Fruit fly (Drosophila melanogaster) whole organism, embryonic: ENCODE results near the gene CG10431.

Experiments used
- Adf1 ChIP-seq: fragments of 200-800 bp; sonication (Bioruptor generic); IDR thresholded peaks from 2 replicates; pipeline ENCODE4 v1.3.6; 2022; ENCODE audit warnings: missing biosample characterization, missing genetic modification characterization
- CG10366 ChIP-seq: fragments of 200-800 bp; sonication (Bioruptor generic); IDR thresholded peaks from 2 replicates; pipeline ENCODE4 v1.3.6; 2022; ENCODE audit warnings: missing biosample characterization, missing genetic modification characterization
- CG10979 ChIP-seq: fragments of 200-800 bp; sonication (Bioruptor generic); optimal IDR thresholded peaks from 2 replicates; lab custom pipeline; 2018; ENCODE audit warnings: missing biosample characterization, mild to moderate bottlenecking, missing genetic modification characterization, moderate library complexity
- CG11696 ChIP-seq: fragments of 200-800 bp; sonication (Bioruptor generic); IDR thresholded peaks from 2 replicates; pipeline ENCODE4 v1.3.6; 2022; ENCODE audit warnings: missing biosample characterization, missing genetic modification characterization
- CG12104 ChIP-seq: fragments of 200-800 bp; sonication (Bioruptor generic); optimal IDR thresholded peaks from 3 replicates; lab custom pipeline; 2016; ENCODE audit warnings: missing biosample characterization, missing genetic modification characterization
- CG14441 ChIP-seq: fragments of 200-800 bp; sonication (Bioruptor generic); IDR thresholded peaks from 2 replicates; pipeline ENCODE4 v1.3.6; 2022; ENCODE audit warnings: missing biosample characterization, missing genetic modification characterization
- CG14860 ChIP-seq: fragments of 200-800 bp; sonication (Bioruptor generic); IDR thresholded peaks from 3 replicates; pipeline ENCODE4 v1.3.6; 2022; ENCODE audit warnings: missing biosample characterization, missing genetic modification characterization; ENCODE audit not compliant: partially characterized antibody
- CG16779 ChIP-seq: fragments of 200-800 bp; sonication (Bioruptor generic); IDR thresholded peaks from 2 replicates; pipeline ENCODE4 v1.3.6; 2022; ENCODE audit warnings: missing biosample characterization, missing genetic modification characterization
- CG17361 ChIP-seq: fragments of 200-800 bp; sonication (Bioruptor generic); IDR thresholded peaks from 3 replicates; pipeline ENCODE4 v1.3.6; 2022; ENCODE audit warnings: missing biosample characterization, missing genetic modification characterization
- CG17912 ChIP-seq: fragments of 200-800 bp; sonication (Bioruptor generic); optimal IDR thresholded peaks from 2 replicates; lab custom pipeline; 2018; ENCODE audit warnings: missing biosample characterization, mild to moderate bottlenecking, missing genetic modification characterization
- CG1832 ChIP-seq: fragments of 200-800 bp; sonication (Bioruptor generic); optimal IDR thresholded peaks from 2 replicates; lab custom pipeline; 2017; ENCODE audit warnings: missing biosample characterization, mild to moderate bottlenecking, missing genetic modification characterization, inconsistent platforms
- CG18764 ChIP-seq: fragments of 200-800 bp; sonication (Bioruptor generic); optimal IDR thresholded peaks from 3 replicates; lab custom pipeline; 2016; ENCODE audit warnings: missing biosample characterization, missing genetic modification characterization
- CG2116 ChIP-seq: fragments of 200-800 bp; sonication (Bioruptor generic); optimal IDR thresholded peaks from 3 replicates; lab custom pipeline; 2018; ENCODE audit warnings: missing biosample characterization, mild to moderate bottlenecking, missing genetic modification characterization
- CG2202 ChIP-seq: fragments of 200-800 bp; sonication (Bioruptor generic); optimal IDR thresholded peaks from 2 replicates; lab custom pipeline; 2018; ENCODE audit warnings: missing biosample characterization, mild to moderate bottlenecking, missing genetic modification characterization
- CG31388 ChIP-seq: fragments of 200-800 bp; sonication (Bioruptor generic); optimal IDR thresholded peaks from 2 replicates; lab custom pipeline; 2016; ENCODE audit warnings: missing biosample characterization, missing genetic modification characterization
- CG34376 ChIP-seq: fragments of 200-800 bp; sonication (Bioruptor generic); optimal IDR thresholded peaks from 2 replicates; lab custom pipeline; 2018; ENCODE audit warnings: missing biosample characterization, mild to moderate bottlenecking, missing genetic modification characterization
- CG4820 ChIP-seq: fragments of 200-800 bp; sonication (Bioruptor generic); optimal IDR thresholded peaks from 3 replicates; lab custom pipeline; 2016; ENCODE audit warnings: missing biosample characterization, missing genetic modification characterization
- CG7271 ChIP-seq: fragments of 200-800 bp; sonication (Bioruptor generic); optimal IDR thresholded peaks from 2 replicates; lab custom pipeline; 2018; ENCODE audit warnings: missing biosample characterization, mild to moderate bottlenecking, missing genetic modification characterization, moderate library complexity
- CG7786 ChIP-seq: fragments of 200-800 bp; sonication (Bioruptor generic); optimal IDR thresholded peaks from 2 replicates; lab custom pipeline; 2016; ENCODE audit warnings: missing biosample characterization, missing genetic modification characterization
- CG9215 ChIP-seq: fragments of 200-800 bp; sonication (Bioruptor generic); IDR thresholded peaks from 2 replicates; pipeline ENCODE4 v1.3.6; 2022; ENCODE audit warnings: missing biosample characterization, missing genetic modification characterization
- CG9727 ChIP-seq: fragments of 200-800 bp; sonication (Bioruptor generic); optimal IDR thresholded peaks from 3 replicates; lab custom pipeline; 2017; ENCODE audit warnings: missing biosample characterization, mild to moderate bottlenecking, missing genetic modification characterization
- CG9932 ChIP-seq: fragments of 200-800 bp; sonication (Bioruptor generic); IDR thresholded peaks from 2 replicates; pipeline ENCODE4 v1.3.6; 2022; ENCODE audit warnings: missing biosample characterization, missing genetic modification characterization
- Chrac-16 ChIP-seq: fragments of 200-800 bp; sonication (Bioruptor generic); optimal IDR thresholded peaks from 3 replicates; lab custom pipeline; 2016; ENCODE audit warnings: missing biosample characterization, missing genetic modification characterization
- D19A ChIP-seq: fragments of 200-800 bp; optimal IDR thresholded peaks from 3 replicates; lab custom pipeline; 2019; ENCODE audit warnings: missing biosample characterization, mild to moderate bottlenecking, missing genetic modification characterization, moderate library complexity
- Dek ChIP-seq: fragments of 200-800 bp; sonication (Bioruptor generic); optimal IDR thresholded peaks from 3 replicates; lab custom pipeline; 2019; ENCODE audit warnings: missing biosample characterization, mild to moderate bottlenecking, missing genetic modification characterization, moderate library complexity
- Dp ChIP-seq: fragments of 200-800 bp; sonication (Bioruptor generic); optimal IDR thresholded peaks from 2 replicates; lab custom pipeline; 2018; ENCODE audit warnings: missing biosample characterization, mild to moderate bottlenecking, missing genetic modification characterization, moderate library complexity
- H15 ChIP-seq: fragments of 200-800 bp; sonication (Bioruptor generic); IDR thresholded peaks from 3 replicates; pipeline ENCODE4 v1.3.6; 2022; ENCODE audit warnings: missing biosample characterization, missing genetic modification characterization
- Hmr ChIP-seq: fragments of 200-800 bp; sonication (Bioruptor generic); optimal IDR thresholded peaks from 3 replicates; lab custom pipeline; 2017; ENCODE audit warnings: mild to moderate bottlenecking, missing biosample characterization, missing genetic modification reagents, missing genetic modification characterization
- Hsf ChIP-seq: fragments of 200-800 bp; sonication (Bioruptor generic); optimal IDR thresholded peaks from 3 replicates; lab custom pipeline; 2016; ENCODE audit warnings: missing biosample characterization, missing genetic modification characterization
- Kr ChIP-seq: fragments of 200-800 bp; sonication (Bioruptor generic); optimal IDR thresholded peaks from 2 replicates; lab custom pipeline; 2017; ENCODE audit warnings: missing biosample characterization, mild to moderate bottlenecking, missing genetic modification characterization
- Myb ChIP-seq: fragments of 200-800 bp; sonication (Bioruptor generic); optimal IDR thresholded peaks from 2 replicates; lab custom pipeline; 2016; ENCODE audit warnings: missing biosample characterization, missing genetic modification characterization
- NC2β ChIP-seq: fragments of 200-800 bp; sonication (Bioruptor generic); optimal IDR thresholded peaks from 2 replicates; lab custom pipeline; 2016; ENCODE audit warnings: missing biosample characterization, missing genetic modification characterization
- Neu2 ChIP-seq: fragments of 200-800 bp; sonication (Bioruptor generic); optimal IDR thresholded peaks from 3 replicates; lab custom pipeline; 2016; ENCODE audit warnings: missing biosample characterization, missing genetic modification characterization, borderline replicate concordance
- Side ChIP-seq: fragments of 200-800 bp; sonication (Bioruptor generic); optimal IDR thresholded peaks from 2 replicates; lab custom pipeline; 2016; ENCODE audit warnings: missing biosample characterization, missing genetic modification characterization
- bab2 ChIP-seq: fragments of 200-800 bp; sonication (Bioruptor generic); optimal IDR thresholded peaks from 2 replicates; lab custom pipeline; 2016; ENCODE audit warnings: missing biosample characterization, missing genetic modification characterization
- bigmax ChIP-seq: fragments of 200-800 bp; sonication (Bioruptor generic); optimal IDR thresholded peaks from 2 replicates; lab custom pipeline; 2018; ENCODE audit warnings: missing biosample characterization, mild to moderate bottlenecking, missing genetic modification characterization
- chif ChIP-seq, 2 experiments: fragments of 200-800 bp; sonication (Bioruptor generic); optimal IDR thresholded peaks; 3 replicates each; lab custom pipeline; 2016; ENCODE audit warnings: missing biosample characterization in 2 of 2, missing genetic modification characterization in 2 of 2
- croc ChIP-seq: fragments of 200-800 bp; sonication (Bioruptor generic); conservative IDR thresholded peaks from 3 replicates; pipeline ENCODE4 v1.3.6; 2022; ENCODE audit warnings: missing biosample characterization, missing genetic modification characterization
- cwo ChIP-seq: fragments of 200-800 bp; sonication (Bioruptor generic); optimal IDR thresholded peaks from 3 replicates; lab custom pipeline; 2017; ENCODE audit warnings: missing biosample characterization, missing genetic modification characterization, mild to moderate bottlenecking, moderate library complexity, missing genetic modification reagents
- dan ChIP-seq: fragments of 200-800 bp; sonication (Bioruptor generic); IDR thresholded peaks from 2 replicates; pipeline ENCODE4 v1.3.6; 2022; ENCODE audit warnings: missing biosample characterization, missing genetic modification characterization
- dysf ChIP-seq: fragments of 200-800 bp; sonication (Bioruptor generic); IDR thresholded peaks from 3 replicates; pipeline ENCODE4 v1.3.6; 2022; ENCODE audit warnings: missing biosample characterization, missing genetic modification characterization
- eyg ChIP-seq: fragments of 200-800 bp; sonication (Bioruptor generic); optimal IDR thresholded peaks from 3 replicates; lab custom pipeline; 2016; ENCODE audit warnings: missing biosample characterization, missing genetic modification characterization
- gce ChIP-seq: fragments of 200-800 bp; sonication (Bioruptor generic); IDR thresholded peaks from 3 replicates; pipeline ENCODE4 v1.3.6; 2022; ENCODE audit warnings: missing biosample characterization, missing genetic modification characterization
- otp ChIP-seq: fragments of 200-800 bp; sonication (Bioruptor generic); IDR thresholded peaks from 3 replicates; pipeline ENCODE4, ENCODE4 v1.3.6; 2022; ENCODE audit warnings: missing biosample characterization, missing genetic modification characterization
- p53 ChIP-seq: fragments of 200-800 bp; sonication (Bioruptor generic); optimal IDR thresholded peaks from 2 replicates; lab custom pipeline; 2016; ENCODE audit warnings: missing biosample characterization, missing genetic modification characterization
- ranshi ChIP-seq: fragments of 200-800 bp; sonication (Bioruptor generic); IDR thresholded peaks from 2 replicates; pipeline ENCODE4 v1.3.6; 2022; ENCODE audit warnings: missing biosample characterization, missing genetic modification characterization
- ro ChIP-seq: fragments of 200-800 bp; sonication (Bioruptor generic); IDR thresholded peaks from 2 replicates; pipeline ENCODE4 v1.3.6; 2022; ENCODE audit warnings: missing biosample characterization, missing genetic modification characterization
- slbo ChIP-seq: fragments of 200-800 bp; sonication (Bioruptor generic); IDR thresholded peaks from 2 replicates; pipeline ENCODE4 v1.3.6; 2022; ENCODE audit warnings: missing biosample characterization, missing genetic modification characterization
- toy ChIP-seq: fragments of 200-800 bp; sonication (Bioruptor generic); IDR thresholded peaks from 2 replicates; pipeline ENCODE4 v1.3.6; 2022; ENCODE audit warnings: missing biosample characterization, missing genetic modification characterization
- trem ChIP-seq: fragments of 200-800 bp; optimal IDR thresholded peaks from 3 replicates; lab custom pipeline; 2019; ENCODE audit warnings: missing biosample characterization, mild to moderate bottlenecking, missing genetic modification characterization, moderate library complexity
- usp ChIP-seq: fragments of >200 bp; optimal IDR thresholded peaks from 2 replicates; lab custom pipeline; 2017; ENCODE audit warnings: missing biosample characterization, missing genetic modification characterization
- wek ChIP-seq: fragments of 200-800 bp; sonication (Bioruptor generic); optimal IDR thresholded peaks from 3 replicates; lab custom pipeline; 2018; ENCODE audit warnings: missing biosample characterization, mild to moderate bottlenecking, missing genetic modification characterization, moderate library complexity
- zen2 ChIP-seq: fragments of 200-800 bp; sonication (Bioruptor generic); IDR thresholded peaks from 3 replicates; pipeline ENCODE4 v1.3.6; 2022; ENCODE audit warnings: missing biosample characterization, missing genetic modification characterization; ENCODE audit not compliant: partially characterized antibody

CG10431 gene

DNA sequence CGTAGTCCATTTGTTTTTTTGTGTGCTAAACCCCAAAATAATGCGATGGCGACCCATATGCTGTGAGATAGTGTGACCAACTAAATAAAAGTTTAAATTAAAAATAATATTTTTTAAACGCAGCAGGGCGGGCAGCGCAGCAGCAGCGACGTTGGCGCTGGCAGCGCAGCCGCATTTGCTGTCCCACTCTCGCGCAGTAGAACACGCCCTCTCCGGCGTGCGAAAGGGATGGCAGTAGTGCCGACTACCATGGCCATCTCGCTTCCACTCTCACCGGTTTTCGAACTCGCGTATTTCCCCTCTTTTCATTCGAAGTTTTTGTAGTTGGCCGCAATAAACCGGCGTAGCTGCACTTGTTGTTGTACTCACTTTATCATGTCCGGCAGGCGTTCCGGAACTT, 38.5 kb upstream of the CG10431 start (continued):
- TF ChIP-seq dan (GFP tag; lab: Robert Waterston, UW) = no peak
- no peak for TF ChIP-seq CG14441 (GFP tag; lab: Robert Waterston, UW)
- no peak for TF ChIP-seq wek
- no peak for TF ChIP-seq Dp (GFP tag; lab: Kevin White, UChicago)
- TF ChIP-seq CG18764 (GFP tag; lab: Kevin White, UChicago) = no peak
- TF ChIP-seq CG10366 (GFP tag; lab: Robert Waterston, UW) = no peak
- TF ChIP-seq CG16779 (GFP tag; lab: Robert Waterston, UW) = no peak
- TF ChIP-seq CG14860 (GFP tag; lab: Robert Waterston, UW) = peak; percentile 51; the same call in 2 of the 3 replicates
- TF ChIP-seq CG34376 (GFP tag; lab: Kevin White, UChicago) = no peak
- no peak for TF ChIP-seq Side (GFP tag; lab: Kevin White, UChicago)
- TF ChIP-seq Kr (GFP tag; lab: Kevin White, UChicago) = no peak
- no peak for TF ChIP-seq gce (GFP tag; lab: Robert Waterston, UW)
- no peak for TF ChIP-seq toy (GFP tag; lab: Robert Waterston, UW)
- TF ChIP-seq CG17912 (GFP tag; lab: Kevin White, UChicago) = no peak
- TF ChIP-seq dysf (GFP tag; lab: Robert Waterston, UW) = no peak
- no peak for TF ChIP-seq Chrac-16 (GFP tag; lab: Kevin White, UChicago)
- no peak for TF ChIP-seq CG7786 (GFP tag; lab: Kevin White, UChicago)
- no peak for TF ChIP-seq zen2 (GFP tag; lab: Robert Waterston, UW)
- no peak for TF ChIP-seq CG4820 (GFP tag; lab: Kevin White, UChicago)
- no peak for TF ChIP-seq usp (GFP tag; lab: Kevin White, UChicago)
- no peak for TF ChIP-seq bigmax (GFP tag; lab: Kevin White, UChicago)
- no peak for TF ChIP-seq CG12104 (GFP tag; lab: Kevin White, UChicago)
- peak; percentile 99 for TF ChIP-seq CG1832 (GFP tag; lab: Kevin White, UChicago)
- TF ChIP-seq p53 = no peak
- no peak for TF ChIP-seq CG9215
- TF ChIP-seq CG7271 = no peak
- no peak for TF ChIP-seq CG9727
- no peak for TF ChIP-seq croc (GFP tag; lab: Robert Waterston, UW)
- TF ChIP-seq ranshi (GFP tag; lab: Robert Waterston, UW) = no peak
- no peak for TF ChIP-seq D19A (tag; lab: Kevin White, UChicago)
- TF ChIP-seq eyg (GFP tag; lab: Kevin White, UChicago) = no peak
- no peak for TF ChIP-seq Dek (tag; lab: Kevin White, UChicago)
- TF ChIP-seq bab2 (GFP tag; lab: Kevin White, UChicago) = no peak
- no peak for TF ChIP-seq Hmr (GFP tag; lab: Kevin White, UChicago)
- TF ChIP-seq slbo (GFP tag; lab: Robert Waterston, UW) = no peak
- no peak for TF ChIP-seq NC2β (GFP tag; lab: Kevin White, UChicago)
- TF ChIP-seq CG31388 = no peak
- TF ChIP-seq CG11696 = no peak
- no peak for TF ChIP-seq CG9932 (GFP tag; lab: Robert Waterston, UW)
- TF ChIP-seq Myb (GFP tag; lab: Kevin White, UChicago) = no peak
- TF ChIP-seq H15 (GFP tag; lab: Robert Waterston, UW) = no peak
- peak; percentile 37; the same call in 1 of the 3 replicates for TF ChIP-seq otp (GFP tag; lab: Robert Waterston, UW)
- TF ChIP-seq Hsf = no peak
- TF ChIP-seq ro = no peak
- no peak for TF ChIP-seq CG10979 (tag; lab: Kevin White, UChicago)
- TF ChIP-seq trem = no peak
- TF ChIP-seq CG2116 (GFP tag; lab: Kevin White, UChicago) = no peak
- TF ChIP-seq CG2202 (tag; lab: Kevin White, UChicago) = no peak
- TF ChIP-seq cwo (GFP tag; lab: Kevin White, UChicago) = no peak
- TF ChIP-seq Neu2 (GFP tag; lab: Kevin White, UChicago) = no peak
- TF ChIP-seq Adf1 (GFP tag; lab: Robert Waterston, UW) = peak; percentile 100
- no peak for TF ChIP-seq chif (GFP tag; optimal IDR thresholded peaks at IDR 0.05; lab: Kevin White, UChicago)
- TF ChIP-seq CG17361 = no peak
